Fruit fly (Drosophila melanogaster) whole organism, pupa: Measurements from ENCODE around the gene SclA.
A peak's percentile ranks its signal among the peaks of the same experiment; 100 is the strongest.

Experiments
- CG10348 ChIP-seq: fragments of 200-800 bp; sonication (Bioruptor generic); IDR thresholded peaks from 2 replicates; pipeline ENCODE4 v1.3.6; 2022; ENCODE audit warnings: missing biosample characterization, missing genetic modification characterization
- CG12605 ChIP-seq: fragments of 200-800 bp; sonication (Bioruptor generic); IDR thresholded peaks from 2 replicates; pipeline ENCODE4 v1.3.6; 2022; ENCODE audit warnings: missing biosample characterization, missing genetic modification characterization
- CG13204 ChIP-seq: fragments of 200-800 bp; sonication (Bioruptor generic); optimal IDR thresholded peaks from 2 replicates; lab custom pipeline; 2018; ENCODE audit warnings: missing biosample characterization, mild to moderate bottlenecking, missing genetic modification characterization, moderate library complexity
- CG14655 ChIP-seq: fragments of 200-800 bp; sonication (Bioruptor generic); optimal IDR thresholded peaks from 3 replicates; lab custom pipeline; 2017; ENCODE audit warnings: mild to moderate bottlenecking, missing biosample characterization, missing genetic modification reagents, missing genetic modification characterization
- CG15710 ChIP-seq: fragments of 200-800 bp; sonication (Bioruptor generic); optimal IDR thresholded peaks from 2 replicates; lab custom pipeline; 2018; ENCODE audit warnings: missing biosample characterization, mild to moderate bottlenecking, missing genetic modification characterization, moderate library complexity
- CG17806 ChIP-seq: fragments of 200-800 bp; sonication (Bioruptor generic); optimal IDR thresholded peaks from 2 replicates; lab custom pipeline; 2018; ENCODE audit warnings: missing biosample characterization, mild to moderate bottlenecking, missing genetic modification characterization, moderate library complexity
- CG32121 ChIP-seq: fragments of 200-800 bp; sonication (Bioruptor generic); IDR thresholded peaks from 2 replicates; pipeline ENCODE4 v1.3.6; 2022; ENCODE audit warnings: missing biosample characterization, missing genetic modification characterization
- CG34367 ChIP-seq: fragments of 200-800 bp; sonication (Bioruptor generic); optimal IDR thresholded peaks from 2 replicates; lab custom pipeline; 2018; ENCODE audit warnings: missing biosample characterization, mild to moderate bottlenecking, missing genetic modification characterization
- CG4496 ChIP-seq: fragments of 200-800 bp; sonication (Bioruptor generic); IDR thresholded peaks from 3 replicates; pipeline ENCODE4 v1.3.6; 2022; ENCODE audit warnings: missing biosample characterization, missing genetic modification characterization
- CG8159 ChIP-seq: fragments of 200-800 bp; sonication (Bioruptor generic); optimal IDR thresholded peaks from 3 replicates; lab custom pipeline; 2018; ENCODE audit warnings: missing biosample characterization, mild to moderate bottlenecking, missing genetic modification characterization, moderate library complexity
- CG8301 ChIP-seq: fragments of 200-800 bp; sonication (Bioruptor generic); optimal IDR thresholded peaks from 2 replicates; lab custom pipeline; 2018; ENCODE audit warnings: missing biosample characterization, mild to moderate bottlenecking, missing genetic modification characterization
- CG9948 ChIP-seq: fragments of 200-800 bp; sonication (Bioruptor generic); optimal IDR thresholded peaks from 2 replicates; lab custom pipeline; 2018; ENCODE audit warnings: missing biosample characterization, mild to moderate bottlenecking, missing genetic modification characterization, moderate library complexity
- D1 ChIP-seq: fragments of 200-800 bp; sonication (Bioruptor generic); optimal IDR thresholded peaks from 2 replicates; lab custom pipeline; 2018; ENCODE audit warnings: missing biosample characterization, mild to moderate bottlenecking, missing genetic modification characterization, moderate library complexity
- EcR ChIP-seq: fragments of 200-800 bp; sonication (Bioruptor generic); optimal IDR thresholded peaks from 3 replicates; lab custom pipeline; 2019; ENCODE audit warnings: missing biosample characterization, missing genetic modification characterization, mild to moderate bottlenecking, moderate library complexity, missing genetic modification reagents
- Ets98B ChIP-seq: fragments of 200-800 bp; sonication (Bioruptor generic); IDR thresholded peaks from 2 replicates; pipeline ENCODE4 v1.3.6; 2022; ENCODE audit warnings: missing biosample characterization, missing genetic modification characterization
- Pif1A ChIP-seq: fragments of 200-800 bp; sonication (Bioruptor generic); optimal IDR thresholded peaks from 3 replicates; lab custom pipeline; 2016; ENCODE audit warnings: missing biosample characterization, missing genetic modification characterization
- Pif1B ChIP-seq: fragments of 200-800 bp; sonication (Bioruptor generic); optimal IDR thresholded peaks from 3 replicates; lab custom pipeline; 2016; ENCODE audit warnings: missing biosample characterization, missing genetic modification characterization
- Snoo ChIP-seq: fragments of 200-800 bp; sonication (Bioruptor generic); optimal IDR thresholded peaks from 3 replicates; lab custom pipeline; 2017; ENCODE audit warnings: missing biosample characterization, mild to moderate bottlenecking, missing genetic modification characterization, inconsistent platforms
- fd96Ca ChIP-seq: fragments of 200-800 bp; sonication (Bioruptor generic); IDR thresholded peaks from 3 replicates; pipeline ENCODE4 v1.3.6; 2022; ENCODE audit warnings: missing biosample characterization, missing genetic modification characterization
- gl ChIP-seq: fragments of 200-800 bp; sonication (Bioruptor generic); optimal IDR thresholded peaks from 2 replicates; lab custom pipeline; 2018; ENCODE audit warnings: missing biosample characterization, mild to moderate bottlenecking, missing genetic modification characterization
- rn ChIP-seq: fragments of 200-800 bp; sonication (Bioruptor generic); IDR thresholded peaks from 2 replicates; pipeline ENCODE4 v1.3.6; 2022; ENCODE audit warnings: missing biosample characterization, missing genetic modification characterization

The SclA gene

dm6 chr2L:16857131-16857530 lies 19.4 kb downstream of the SclA start:
- no peak for TF ChIP-seq rn (GFP tag; lab: Robert Waterston, UW)
- no peak for TF ChIP-seq CG15710 (tag; lab: Kevin White, UChicago)
- TF ChIP-seq Pif1B (GFP tag; lab: Kevin White, UChicago) = no peak
- no peak for TF ChIP-seq CG8159 (tag; lab: Kevin White, UChicago)
- no peak for TF ChIP-seq CG8301
- no peak for TF ChIP-seq CG32121 (GFP tag; lab: Robert Waterston, UW)
- no peak for TF ChIP-seq CG12605 (GFP tag; lab: Robert Waterston, UW)
- TF ChIP-seq D1 (tag; lab: Kevin White, UChicago) = no peak
- no peak for TF ChIP-seq gl (tag; lab: Kevin White, UChicago)
- no peak for TF ChIP-seq Snoo

dm6 chr2L:16857665-16858064 lies 19.9 kb downstream of the SclA start:
- no peak for TF ChIP-seq CG4496 (GFP tag; lab: Robert Waterston, UW)
- no peak for TF ChIP-seq EcR (GFP tag; lab: Kevin White, UChicago)
- TF ChIP-seq CG32121 (GFP tag; lab: Robert Waterston, UW) = no peak
- TF ChIP-seq Snoo = no peak
- TF ChIP-seq rn (GFP tag; lab: Robert Waterston, UW) = no peak
- TF ChIP-seq CG8301 = no peak
- no peak for TF ChIP-seq fd96Ca (GFP tag; lab: Robert Waterston, UW)
- no peak for TF ChIP-seq CG17806 (tag; lab: Kevin White, UChicago)
- no peak for TF ChIP-seq CG9948 (tag; lab: Kevin White, UChicago)
- no peak for TF ChIP-seq CG34367 (tag; lab: Kevin White, UChicago)
- no peak for TF ChIP-seq CG8159 (tag; lab: Kevin White, UChicago)
- TF ChIP-seq CG13204 (GFP tag; lab: Kevin White, UChicago) = no peak
- TF ChIP-seq CG12605 (GFP tag; lab: Robert Waterston, UW) = no peak
- TF ChIP-seq CG14655 (GFP tag; lab: Kevin White, UChicago) = no peak
- no peak for TF ChIP-seq Pif1B (GFP tag; lab: Kevin White, UChicago)
- no peak for TF ChIP-seq CG10348
- TF ChIP-seq, all 21 proteins: peak for 0

dm6 chr2L:16858466-16859007 lies 20.8 kb downstream of the SclA start, which contains the start of gene CG31809:
TSS of gene CG31809 (minus strand) at chr2L:16858714.
- TF ChIP-seq CG32121 (GFP tag; lab: Robert Waterston, UW) (no peak), gl (tag; lab: Kevin White, UChicago) (no peak), CG9948 (tag; lab: Kevin White, UChicago) (no peak), D1 (tag; lab: Kevin White, UChicago) (peak; percentile 38), Snoo (no peak)

dm6 chr2L:16859103-16859502 lies 21.3 kb downstream of the SclA start:
- no peak for TF ChIP-seq CG14655 (GFP tag; lab: Kevin White, UChicago)
- TF ChIP-seq CG4496 (GFP tag; lab: Robert Waterston, UW) = no peak
- TF ChIP-seq Ets98B (GFP tag; lab: Robert Waterston, UW) = no peak
- no peak for TF ChIP-seq CG10348
- no peak for TF ChIP-seq CG15710 (tag; lab: Kevin White, UChicago)

- no peak for TF ChIP-seq Pif1A
- TF ChIP-seq D1 (tag; lab: Kevin White, UChicago) = peak; percentile 42
Measured at dm6 chr2L:16859566-16859965, 21.8 kb downstream of the SclA start.

- TF ChIP-seq CG12605 (GFP tag; lab: Robert Waterston, UW) = no peak
- TF ChIP-seq CG10348 = no peak
- TF ChIP-seq CG13204 (GFP tag; lab: Kevin White, UChicago) = no peak
- no peak for TF ChIP-seq fd96Ca (GFP tag; lab: Robert Waterston, UW)
- no peak for TF ChIP-seq CG8301
- no peak for TF ChIP-seq EcR (GFP tag; lab: Kevin White, UChicago)
- no peak for TF ChIP-seq gl (tag; lab: Kevin White, UChicago)
- TF ChIP-seq Ets98B (GFP tag; lab: Robert Waterston, UW) = no peak
- TF ChIP-seq CG4496 (GFP tag; lab: Robert Waterston, UW) = no peak
- no peak for TF ChIP-seq CG14655 (GFP tag; lab: Kevin White, UChicago)
- no peak for TF ChIP-seq CG32121 (GFP tag; lab: Robert Waterston, UW)
- no peak for TF ChIP-seq Snoo
- no peak for TF ChIP-seq Pif1B (GFP tag; lab: Kevin White, UChicago)
- no peak for TF ChIP-seq rn (GFP tag; lab: Robert Waterston, UW)
- no peak for TF ChIP-seq CG17806 (tag; lab: Kevin White, UChicago)
- TF ChIP-seq CG34367 (tag; lab: Kevin White, UChicago) = no peak
- no peak for TF ChIP-seq CG15710 (tag; lab: Kevin White, UChicago)
- no peak for TF ChIP-seq D1 (tag; lab: Kevin White, UChicago)
- no peak for TF ChIP-seq Pif1A
- TF ChIP-seq, all 21 proteins: peak for 0
Measured at dm6 chr2L:16861126-16861525, 23.4 kb downstream of the SclA start, which contains the start of gene CG6012. TSS of gene CG6012 (minus strand) at chr2L:16861489.

dm6 chr2L:16862526-16862925 lies 24.8 kb downstream of the SclA start:
- TF ChIP-seq Ets98B (GFP tag; lab: Robert Waterston, UW) = no peak
- TF ChIP-seq CG34367 (tag; lab: Kevin White, UChicago) = no peak
- TF ChIP-seq CG4496 (GFP tag; lab: Robert Waterston, UW) = no peak
- no peak for TF ChIP-seq CG12605 (GFP tag; lab: Robert Waterston, UW)
